Worm (Caenorhabditis elegans) whole organism, L2 larva: ENCODE measurements around the gene sod-4.

ENCODE experiments used
- C34F6.9 ChIP-seq: fragments of 150-350 bp; optimal IDR thresholded peaks from 2 replicates; lab custom pipeline; 2014; ENCODE audit warnings: missing biosample characterization, missing genetic modification characterization
- F13H6.1 ChIP-seq: sonication (generic microtip); optimal IDR thresholded peaks from 2 replicates; lab custom pipeline; 2016; ENCODE audit warnings: missing genetic modification characterization, missing compliant biosample characterization
- R02D3.7 ChIP-seq: fragments of 150-350 bp; optimal IDR thresholded peaks from 2 replicates; lab custom pipeline; 2014; ENCODE audit warnings: missing biosample characterization, missing genetic modification characterization
- ZK546.5 ChIP-seq: sonication (generic microtip); optimal IDR thresholded peaks from 2 replicates; lab custom pipeline; 2017; ENCODE audit warnings: missing biosample characterization, missing genetic modification characterization
- ceh-16 ChIP-seq: fragments of 150-350 bp; optimal IDR thresholded peaks from 2 replicates; lab custom pipeline; 2014; ENCODE audit warnings: missing biosample characterization, missing genetic modification characterization
- ceh-82 ChIP-seq: fragments of 150-350 bp; optimal IDR thresholded peaks from 2 replicates; lab custom pipeline; 2014; ENCODE audit warnings: missing biosample characterization, missing genetic modification characterization
- crh-2 ChIP-seq: sonication (generic microtip); optimal IDR thresholded peaks from 2 replicates; lab custom pipeline; 2017; ENCODE audit warnings: missing biosample characterization, missing genetic modification characterization
- dmd-4 ChIP-seq: sonication (generic microtip); optimal IDR thresholded peaks from 2 replicates; lab custom pipeline; 2017; ENCODE audit warnings: missing biosample characterization, missing genetic modification characterization
- elt-1 ChIP-seq: fragments of 150-350 bp; optimal IDR thresholded peaks from 2 replicates; lab custom pipeline; 2014; ENCODE audit warnings: missing biosample characterization, missing genetic modification characterization
- fos-1 ChIP-seq: fragments of 150-350 bp; optimal IDR thresholded peaks from 2 replicates; lab custom pipeline; 2014; ENCODE audit warnings: missing biosample characterization, missing genetic modification characterization
- gmeb-1 ChIP-seq: fragments of 150-350 bp; optimal IDR thresholded peaks from 2 replicates; lab custom pipeline; 2014; ENCODE audit warnings: missing biosample characterization, missing genetic modification characterization
- lin-11 ChIP-seq: fragments of 150-350 bp; sonication (generic microtip); optimal IDR thresholded peaks from 2 replicates; lab custom pipeline; 2014; ENCODE audit warnings: missing biosample characterization, missing genetic modification characterization, inconsistent platforms, mixed read lengths
- lin-13 ChIP-seq: fragments of 150-350 bp; optimal IDR thresholded peaks from 2 replicates; lab custom pipeline; 2014; ENCODE audit warnings: missing biosample characterization, missing genetic modification reagents, missing genetic modification characterization
- lsy-2 ChIP-seq, 2 experiments: fragments of 150-350 bp in 1 of 2; sonication (generic microtip) in 1 of 2; optimal IDR thresholded peaks; 2 replicates each; lab custom pipeline; 2014 to 2017; ENCODE audit warnings: missing biosample characterization in 2 of 2, missing genetic modification characterization in 2 of 2
- mab-5 ChIP-seq: fragments of 150-350 bp; optimal IDR thresholded peaks from 2 replicates; lab custom pipeline; 2014; ENCODE audit warnings: missing biosample characterization, missing genetic modification characterization
- mdl-1 ChIP-seq, 2 experiments: fragments of 150-350 bp in 1 of 2; sonication (generic microtip) in 1 of 2; optimal IDR thresholded peaks; 2 replicates each; lab custom pipeline; 2017; ENCODE audit warnings: missing biosample characterization in 2 of 2, missing genetic modification characterization in 2 of 2
- nhr-10 ChIP-seq: sonication (generic microtip); optimal IDR thresholded peaks from 2 replicates; lab custom pipeline; 2017; ENCODE audit warnings: missing biosample characterization, missing genetic modification characterization
- nhr-11 ChIP-seq: fragments of 150-350 bp; optimal IDR thresholded peaks from 2 replicates; lab custom pipeline; 2014; ENCODE audit warnings: missing biosample characterization, missing genetic modification characterization
- nhr-12 ChIP-seq: fragments of 150-350 bp; optimal IDR thresholded peaks from 2 replicates; lab custom pipeline; 2014; ENCODE audit warnings: missing biosample characterization, missing genetic modification characterization
- nhr-129 ChIP-seq: fragments of 150-350 bp; optimal IDR thresholded peaks from 2 replicates; lab custom pipeline; 2014; ENCODE audit warnings: missing biosample characterization, missing genetic modification characterization
- nhr-21 ChIP-seq: fragments of 150-350 bp; optimal IDR thresholded peaks from 2 replicates; lab custom pipeline; 2014; ENCODE audit warnings: missing biosample characterization, missing genetic modification characterization
- nhr-237 ChIP-seq: fragments of 150-350 bp; optimal IDR thresholded peaks from 2 replicates; lab custom pipeline; 2014; ENCODE audit warnings: missing biosample characterization, missing genetic modification characterization
- nhr-25 ChIP-seq: fragments of 150-350 bp; sonication (generic microtip); optimal IDR thresholded peaks from 3 replicates; lab custom pipeline; 2014; ENCODE audit warnings: missing biosample characterization, missing genetic modification characterization
- nhr-6 ChIP-seq: fragments of 150-350 bp; optimal IDR thresholded peaks from 2 replicates; lab custom pipeline; 2014; ENCODE audit warnings: missing biosample characterization, missing genetic modification characterization
- peb-1 ChIP-seq: fragments of 150-350 bp; optimal IDR thresholded peaks from 2 replicates; lab custom pipeline; 2014; ENCODE audit warnings: missing biosample characterization, missing genetic modification characterization
- sem-4 ChIP-seq: fragments of 150-350 bp; optimal IDR thresholded peaks from 2 replicates; lab custom pipeline; 2014; ENCODE audit warnings: missing biosample characterization, missing genetic modification reagents, missing genetic modification characterization
- sma-3 ChIP-seq: sonication (generic microtip); optimal IDR thresholded peaks from 2 replicates; lab custom pipeline; 2016; ENCODE audit warnings: missing genetic modification reagents, missing genetic modification characterization, missing compliant biosample characterization
- sma-9 ChIP-seq, 2 experiments: fragments of 150-350 bp in 1 of 2; sonication (generic microtip) in 1 of 2; optimal IDR thresholded peaks; 2 replicates each; lab custom pipeline; 2014 to 2016; ENCODE audit warnings: missing genetic modification characterization in 2 of 2, mild to moderate bottlenecking in 1 of 2, missing biosample characterization in 1 of 2, missing compliant biosample characterization in 1 of 2, missing genetic modification reagents in 1 of 2, moderate library complexity in 1 of 2
- snpc-4 ChIP-seq: fragments of 150-350 bp; optimal IDR thresholded peaks from 2 replicates; lab custom pipeline; 2014; ENCODE audit warnings: missing biosample characterization, missing genetic modification characterization
- unc-55 ChIP-seq: fragments of 150-350 bp; sonication (generic microtip); optimal IDR thresholded peaks from 3 replicates; lab custom pipeline; 2014; ENCODE audit warnings: missing biosample characterization, missing genetic modification reagents, missing genetic modification characterization
- unc-62 ChIP-seq: fragments of 150-350 bp; optimal IDR thresholded peaks from 2 replicates; lab custom pipeline; 2014; ENCODE audit warnings: missing biosample characterization, missing genetic modification reagents, missing genetic modification characterization
- zag-1 ChIP-seq: fragments of 150-350 bp; optimal IDR thresholded peaks from 2 replicates; lab custom pipeline; 2014; ENCODE audit warnings: missing biosample characterization, missing genetic modification characterization
- ztf-1 ChIP-seq: fragments of 200-800 bp; sonication (Bioruptor generic); conservative IDR thresholded peaks from 2 replicates; pipeline ENCODE4 v1.3.6; 2022; ENCODE audit warnings: missing genetic modification characterization, missing compliant biosample characterization
- ztf-4 ChIP-seq: fragments of 150-350 bp; optimal IDR thresholded peaks from 2 replicates; lab custom pipeline; 2014; ENCODE audit warnings: missing biosample characterization, missing genetic modification characterization

Gene sod-4

DNA sequence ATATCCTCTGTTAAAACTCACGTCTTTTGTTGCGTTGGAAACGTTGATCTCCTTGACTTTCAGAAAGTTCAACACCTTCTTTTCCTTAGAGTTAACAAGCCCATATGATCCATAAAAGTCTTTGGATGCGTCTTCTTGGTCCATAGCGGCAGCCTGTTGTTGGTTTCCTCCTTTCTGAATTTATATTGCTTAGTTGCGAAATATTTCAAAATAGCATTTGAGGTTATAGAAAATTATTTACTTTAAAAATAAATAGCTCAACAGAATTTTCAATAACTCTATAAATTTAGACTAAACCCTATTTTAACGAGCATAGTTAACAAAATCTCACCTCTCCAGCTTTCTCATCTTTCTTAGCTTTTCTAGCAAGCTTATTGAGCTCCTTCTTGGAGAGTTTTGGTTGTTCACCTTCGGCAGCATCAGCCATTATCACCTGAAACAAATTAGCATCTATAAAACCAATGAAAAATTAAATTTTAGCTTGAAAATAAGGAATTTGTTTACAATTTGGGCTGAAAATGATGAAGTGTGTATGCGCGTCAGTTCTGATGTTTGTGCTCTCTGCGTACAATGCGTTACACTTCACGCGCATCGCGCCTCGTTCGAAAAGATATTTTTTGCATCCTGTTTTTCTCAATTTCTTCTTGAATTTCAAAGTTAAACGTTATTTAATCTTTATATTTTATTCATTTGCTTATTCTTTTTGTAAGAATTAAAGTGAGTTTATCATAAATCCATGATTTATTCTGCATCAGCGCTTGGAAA, 9.2 kb downstream of the sod-4 start, which contains the start of the genes dars-1 and ctr-9:
Gene dars-1 (minus strand): TSS at position 433 of the 765 bp plus-strand sequence.
Gene ctr-9 (plus strand): TSS at position 614 of the 765 bp plus-strand sequence.
- TF ChIP-seq ztf-4 (tag; lab: Kevin White, UChicago), result no peak
- TF ChIP-seq dmd-4, result no peak
- TF ChIP-seq nhr-10 (tag; lab: Kevin White, UChicago), result no peak
- TF ChIP-seq nhr-12 (tag; lab: Kevin White, UChicago), result no peak
- no peak for TF ChIP-seq nhr-21 (tag; lab: Kevin White, UChicago)
- TF ChIP-seq lin-13, result no peak
- TF ChIP-seq C34F6.9 (tag; lab: Kevin White, UChicago), result peak; percentile 5
- TF ChIP-seq lsy-2 (tag; optimal IDR thresholded peaks at IDR 0.05; lab: Kevin White, UChicago), result peak in 1 of 2 experiments; percentile 51
- TF ChIP-seq mdl-1 (tag; optimal IDR thresholded peaks at IDR 0.05; lab: Kevin White, UChicago), result no peak
- TF ChIP-seq nhr-129 (tag; lab: Kevin White, UChicago), result peak; percentile 66
- TF ChIP-seq nhr-11 (tag; lab: Kevin White, UChicago), result no peak
- TF ChIP-seq snpc-4 (tag; lab: Kevin White, UChicago), result no peak
- no peak for TF ChIP-seq gmeb-1 (tag; lab: Kevin White, UChicago)
- no peak for TF ChIP-seq sem-4 (tag; lab: Kevin White, UChicago)
- TF ChIP-seq ceh-16 (tag; lab: Kevin White, UChicago), result no peak
- TF ChIP-seq unc-62 (GFP tag; lab: Kevin White, UChicago), result no peak
- peak; percentile 18 for TF ChIP-seq unc-55
- no peak for TF ChIP-seq sma-9 (GFP tag; optimal IDR thresholded peaks at IDR 0.05; lab: Kevin White, UChicago)
- no peak for TF ChIP-seq sma-9 (tag; optimal IDR thresholded peaks at IDR 0.05; lab: Kevin White, UChicago)

ce11 chrIII:9489798-9490197, 10.4 kb downstream of the sod-4 start:
- TF ChIP-seq peb-1 (tag; lab: Kevin White, UChicago) (no peak), sma-3 (GFP tag; lab: Kevin White, UChicago) (no peak), unc-55 (no peak), zag-1 (tag; lab: Kevin White, UChicago) (no peak), nhr-237 (no peak), nhr-11 (tag; lab: Kevin White, UChicago) (no peak), snpc-4 (tag; lab: Kevin White, UChicago) (no peak), sma-9 (GFP tag; optimal IDR thresholded peaks at IDR 0.05; lab: Kevin White, UChicago) (no peak), sma-9 (tag; optimal IDR thresholded peaks at IDR 0.05; lab: Kevin White, UChicago) (no peak), nhr-25 (tag; lab: Kevin White, UChicago) (no peak), nhr-21 (tag; lab: Kevin White, UChicago) (no peak)

- no peak for TF ChIP-seq sma-9 (GFP tag; optimal IDR thresholded peaks at IDR 0.05; lab: Kevin White, UChicago)
- no peak for TF ChIP-seq sma-9 (tag; optimal IDR thresholded peaks at IDR 0.05; lab: Kevin White, UChicago)
- peak in 1 of 2 experiments; percentile 2 for TF ChIP-seq lsy-2 (tag; optimal IDR thresholded peaks at IDR 0.05; lab: Kevin White, UChicago)
Observed at ce11 chrIII:9488431-9488830, 11.7 kb downstream of the sod-4 start, which contains the start of gene nlp-36. TSS of gene nlp-36 (plus strand) at chrIII:9488731.

- no peak for TF ChIP-seq elt-1 (tag; lab: Kevin White, UChicago)
- TF ChIP-seq F13H6.1 (tag; lab: Kevin White, UChicago), result no peak
- TF ChIP-seq nhr-21 (tag; lab: Kevin White, UChicago), result no peak
- no peak for TF ChIP-seq nhr-12 (tag; lab: Kevin White, UChicago)
- no peak for TF ChIP-seq nhr-6 (tag; lab: Kevin White, UChicago)
Observed at ce11 chrIII:9488027-9488426, 12.1 kb downstream of the sod-4 start.

DNA sequence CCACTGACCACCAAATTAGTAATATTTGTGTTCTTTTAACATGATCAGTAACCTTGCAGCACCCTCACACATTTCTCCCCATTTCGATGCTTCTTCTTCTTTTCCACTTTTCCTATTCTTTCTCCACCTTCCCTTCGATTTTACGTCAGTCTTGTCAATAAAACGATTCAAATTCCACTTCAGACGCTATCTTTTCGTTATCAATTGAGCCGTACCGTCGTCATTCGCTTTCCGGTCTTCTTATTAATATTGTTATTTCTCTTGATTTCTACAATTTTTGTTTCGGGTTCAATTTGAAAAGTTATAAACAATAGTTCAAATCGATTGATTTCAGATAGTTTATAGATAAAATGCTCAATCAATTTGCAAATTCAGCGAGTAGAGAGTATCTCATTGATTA, 12.7 kb downstream of the sod-4 start:
- TF ChIP-seq elt-1 (tag; lab: Kevin White, UChicago) (no peak), crh-2 (tag; lab: Kevin White, UChicago) (peak; percentile 12), fos-1 (tag; lab: Kevin White, UChicago) (peak; percentile 78), gmeb-1 (tag; lab: Kevin White, UChicago) (peak; percentile 2), ztf-4 (tag; lab: Kevin White, UChicago) (no peak)

DNA sequence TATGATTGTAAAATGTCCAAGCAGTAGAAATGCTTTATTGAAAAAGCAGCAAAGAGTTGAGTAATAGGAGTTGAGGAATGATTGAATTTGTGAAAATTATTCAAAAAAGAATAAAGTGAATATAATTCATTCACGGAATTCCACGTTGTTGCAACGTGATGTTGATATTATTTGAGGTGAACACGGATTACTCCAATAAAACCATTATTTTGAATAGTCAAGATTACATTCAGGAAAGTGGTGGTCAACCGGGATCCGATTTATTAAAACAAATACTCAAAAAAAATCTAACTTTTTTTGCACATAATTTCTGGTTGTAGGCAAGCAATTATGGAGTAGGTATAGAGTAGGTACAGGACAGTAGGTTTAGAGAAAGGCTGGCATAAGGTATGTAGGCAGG, 14.8 kb downstream of the sod-4 start, which contains the start of gene bre-3:
Gene bre-3 (minus strand): TSS at position 101 of the 400 bp plus-strand sequence.
- no peak for TF ChIP-seq C34F6.9 (tag; lab: Kevin White, UChicago)
- TF ChIP-seq ZK546.5, result no peak
- no peak for TF ChIP-seq snpc-4 (tag; lab: Kevin White, UChicago)
- TF ChIP-seq ztf-1, result no peak
- TF ChIP-seq fos-1 (tag; lab: Kevin White, UChicago), result no peak
- no peak for TF ChIP-seq lin-11
- no peak for TF ChIP-seq mdl-1 (tag; optimal IDR thresholded peaks at IDR 0.05; lab: Kevin White, UChicago)
- no peak for TF ChIP-seq elt-1 (tag; lab: Kevin White, UChicago)
- TF ChIP-seq R02D3.7 (tag; lab: Kevin White, UChicago), result no peak
- TF ChIP-seq mab-5 (tag; lab: Kevin White, UChicago), result no peak
- TF ChIP-seq ceh-82 (tag; lab: Kevin White, UChicago), result no peak
- no peak for TF ChIP-seq unc-55
- TF ChIP-seq crh-2 (tag; lab: Kevin White, UChicago), result no peak
- TF ChIP-seq, all 48 proteins: peak for 0
